Worm (Caenorhabditis elegans) whole organism, L2 larva: Measurements from ENCODE around the gene twk-43.

Experiments used
- ZK546.5 ChIP-seq: sonication (generic microtip); optimal IDR thresholded peaks from 2 replicates; lab custom pipeline; 2017; ENCODE audit warnings: missing biosample characterization, missing genetic modification characterization
- aly-2 ChIP-seq: fragments of 150-350 bp; optimal IDR thresholded peaks from 2 replicates; lab custom pipeline; 2014; ENCODE audit warnings: missing biosample characterization, missing genetic modification characterization
- elt-3 ChIP-seq: sonication (generic microtip); optimal IDR thresholded peaks from 2 replicates; lab custom pipeline; 2017; ENCODE audit warnings: missing biosample characterization, missing genetic modification characterization
- lin-13 ChIP-seq: fragments of 150-350 bp; optimal IDR thresholded peaks from 2 replicates; lab custom pipeline; 2014; ENCODE audit warnings: missing biosample characterization, missing genetic modification reagents, missing genetic modification characterization
- mdl-1 ChIP-seq, 2 experiments: fragments of 150-350 bp in 1 of 2; sonication (generic microtip) in 1 of 2; optimal IDR thresholded peaks; 2 replicates each; lab custom pipeline; 2017; ENCODE audit warnings: missing biosample characterization in 2 of 2, missing genetic modification characterization in 2 of 2
- nhr-10 ChIP-seq: sonication (generic microtip); optimal IDR thresholded peaks from 2 replicates; lab custom pipeline; 2017; ENCODE audit warnings: missing biosample characterization, missing genetic modification characterization
- unc-39 ChIP-seq: fragments of 150-350 bp; optimal IDR thresholded peaks from 2 replicates; lab custom pipeline; 2014; ENCODE audit warnings: missing biosample characterization, missing genetic modification characterization
- unc-62 ChIP-seq: fragments of 150-350 bp; optimal IDR thresholded peaks from 2 replicates; lab custom pipeline; 2014; ENCODE audit warnings: missing biosample characterization, missing genetic modification reagents, missing genetic modification characterization
- ztf-11 ChIP-seq: sonication (generic microtip); optimal IDR thresholded peaks from 2 replicates; lab custom pipeline; 2017; ENCODE audit warnings: missing biosample characterization, missing genetic modification characterization

ce11 chrV:13330919-13331318 is 15.2 kb upstream of the twk-43 start, which contains the start of gene nhr-129:
- TF ChIP-seq unc-62 (GFP tag; lab: Kevin White, UChicago) = no peak
- no peak for TF ChIP-seq nhr-10 (tag; lab: Kevin White, UChicago)
- TF ChIP-seq aly-2 (tag; lab: Kevin White, UChicago) = no peak
- TF ChIP-seq mdl-1 (tag; optimal IDR thresholded peaks at IDR 0.05; lab: Kevin White, UChicago) = no peak
- no peak for TF ChIP-seq unc-39 (tag; lab: Kevin White, UChicago)
- TF ChIP-seq ZK546.5 (tag; lab: Kevin White, UChicago) = no peak
- TF ChIP-seq ztf-11 = no peak
- TF ChIP-seq elt-3 (tag; lab: Kevin White, UChicago) = no peak
- TF ChIP-seq lin-13 (GFP tag; lab: Kevin White, UChicago) = no peak
